Worm (Caenorhabditis elegans) whole organism, mixed stage, embryonic: Measurements from ENCODE around the gene cyp-35D1.

Experiments
- blmp-1 ChIP-seq: fragments of 150-350 bp; optimal IDR thresholded peaks from 2 replicates; lab custom pipeline; 2014; ENCODE audit warnings: missing biosample characterization, missing genetic modification characterization
- ceh-83 ChIP-seq: fragments of 200-800 bp; sonication (Bioruptor generic); optimal IDR thresholded peaks from 2 replicates; lab custom pipeline; 2018; ENCODE audit warnings: mild to moderate bottlenecking, missing genetic modification characterization, missing compliant biosample characterization
- lin-13 ChIP-seq: fragments of 150-350 bp; optimal IDR thresholded peaks from 2 replicates; lab custom pipeline; 2014; ENCODE audit warnings: missing biosample characterization, missing genetic modification characterization
- lsy-2 ChIP-seq: fragments of 150-350 bp; optimal IDR thresholded peaks from 2 replicates; lab custom pipeline; 2014; ENCODE audit warnings: missing biosample characterization, missing genetic modification characterization
- pha-4 ChIP-seq: fragments of 150-350 bp; optimal IDR thresholded peaks from 2 replicates; lab custom pipeline; 2018; ENCODE audit warnings: missing biosample characterization, missing genetic modification reagents, missing genetic modification characterization
- snpc-4 ChIP-seq: fragments of 150-350 bp; optimal IDR thresholded peaks from 2 replicates; lab custom pipeline; 2014; ENCODE audit warnings: missing biosample characterization, missing genetic modification characterization
- unc-120 ChIP-seq: sonication (generic microtip); optimal IDR thresholded peaks from 2 replicates; lab custom pipeline; 2017; ENCODE audit warnings: missing genetic modification characterization, missing compliant biosample characterization; ENCODE audit not compliant: poor library complexity, severe bottlenecking
- unc-39 ChIP-seq: fragments of 150-350 bp; optimal IDR thresholded peaks from 2 replicates; lab custom pipeline; 2014; ENCODE audit warnings: missing biosample characterization, missing genetic modification characterization
- ztf-11 ChIP-seq: fragments of 150-350 bp; optimal IDR thresholded peaks from 2 replicates; lab custom pipeline; 2014; ENCODE audit warnings: missing biosample characterization, missing genetic modification characterization

ce11 chrV:16042743-16043014 is 26.4 kb upstream of the cyp-35D1 start:
- TF ChIP-seq blmp-1 (tag; lab: Kevin White, UChicago): no peak
- no peak for TF ChIP-seq snpc-4 (tag; lab: Kevin White, UChicago)
- TF ChIP-seq pha-4 (tag; lab: Kevin White, UChicago): no peak
- no peak for TF ChIP-seq unc-120 (tag; lab: Kevin White, UChicago)
- no peak for TF ChIP-seq ztf-11
- TF ChIP-seq unc-39: no peak
- no peak for TF ChIP-seq lsy-2
- TF ChIP-seq lin-13 (tag; lab: Kevin White, UChicago): no peak
- TF ChIP-seq ceh-83 (GFP tag; lab: Kevin White, UChicago): no peak
